Worm (Caenorhabditis elegans) whole organism, mixed stage, embryonic: Measurements from ENCODE around the gene slc-25A29.

Source experiments
- M03D4.4 ChIP-seq: sonication (generic microtip); optimal IDR thresholded peaks from 2 replicates; lab custom pipeline; 2017; ENCODE audit warnings: mild to moderate bottlenecking, missing genetic modification characterization, missing compliant biosample characterization
- bed-3 ChIP-seq: fragments of 200-800 bp; sonication (Bioruptor generic); optimal IDR thresholded peaks from 3 replicates; lab custom pipeline; 2018; ENCODE audit warnings: mild to moderate bottlenecking, missing genetic modification characterization, moderate library complexity, missing compliant biosample characterization
- blmp-1 ChIP-seq: fragments of 150-350 bp; optimal IDR thresholded peaks from 2 replicates; lab custom pipeline; 2014; ENCODE audit warnings: missing biosample characterization, missing genetic modification characterization
- ceh-83 ChIP-seq: fragments of 200-800 bp; sonication (Bioruptor generic); optimal IDR thresholded peaks from 2 replicates; lab custom pipeline; 2018; ENCODE audit warnings: mild to moderate bottlenecking, missing genetic modification characterization, missing compliant biosample characterization
- cnd-1 ChIP-seq: fragments of 200-800 bp; sonication (Bioruptor generic); optimal IDR thresholded peaks from 2 replicates; lab custom pipeline; 2018; ENCODE audit warnings: mild to moderate bottlenecking, missing genetic modification characterization, missing compliant biosample characterization
- drap-1 ChIP-seq: fragments of 200-800 bp; sonication (Bioruptor generic); optimal IDR thresholded peaks from 3 replicates; lab custom pipeline; 2018; ENCODE audit warnings: mild to moderate bottlenecking, missing genetic modification characterization, missing compliant biosample characterization
- elt-1 ChIP-seq: sonication (generic microtip); optimal IDR thresholded peaks from 2 replicates; lab custom pipeline; 2017; ENCODE audit warnings: missing genetic modification characterization, mild to moderate bottlenecking, missing compliant biosample characterization, antibody characterized with exemption, moderate library complexity, borderline replicate concordance; ENCODE audit not compliant: insufficient read depth
- elt-3 ChIP-seq: fragments of 150-350 bp; optimal IDR thresholded peaks from 2 replicates; lab custom pipeline; 2014; ENCODE audit warnings: missing biosample characterization, missing genetic modification characterization
- flh-1 ChIP-seq: fragments of 200-800 bp; sonication (Bioruptor generic); optimal IDR thresholded peaks from 2 replicates; lab custom pipeline; 2018; ENCODE audit warnings: mild to moderate bottlenecking, missing genetic modification characterization, moderate library complexity, missing compliant biosample characterization
- ham-2 ChIP-seq: fragments of 200-800 bp; sonication (Bioruptor generic); optimal IDR thresholded peaks from 2 replicates; lab custom pipeline; 2018; ENCODE audit warnings: mild to moderate bottlenecking, missing genetic modification characterization, missing compliant biosample characterization
- hlh-1 ChIP-seq: fragments of 150-350 bp; optimal IDR thresholded peaks from 2 replicates; lab custom pipeline; 2014; ENCODE audit warnings: missing biosample characterization, missing genetic modification reagents, missing genetic modification characterization
- lsy-2 ChIP-seq: fragments of 150-350 bp; optimal IDR thresholded peaks from 2 replicates; lab custom pipeline; 2014; ENCODE audit warnings: missing biosample characterization, missing genetic modification characterization
- mep-1 ChIP-seq: fragments of 150-350 bp; optimal IDR thresholded peaks from 2 replicates; lab custom pipeline; 2017; ENCODE audit warnings: missing biosample characterization, missing genetic modification reagents, missing genetic modification characterization, inconsistent platforms
- mls-2 ChIP-seq: sonication (generic microtip); optimal IDR thresholded peaks from 2 replicates; lab custom pipeline; 2016; ENCODE audit warnings: mild to moderate bottlenecking, missing genetic modification characterization, moderate library complexity, missing compliant biosample characterization
- nhr-28 ChIP-seq: fragments of 150-350 bp; optimal IDR thresholded peaks from 2 replicates; lab custom pipeline; 2014; ENCODE audit warnings: missing biosample characterization, missing genetic modification characterization
- nhr-76 ChIP-seq: sonication (generic microtip); optimal IDR thresholded peaks from 2 replicates; lab custom pipeline; 2017; ENCODE audit warnings: missing biosample characterization, missing genetic modification characterization
- pha-4 ChIP-seq: fragments of 150-350 bp; optimal IDR thresholded peaks from 2 replicates; lab custom pipeline; 2018; ENCODE audit warnings: missing biosample characterization, missing genetic modification reagents, missing genetic modification characterization
- sem-2 ChIP-seq: fragments of 200-800 bp; sonication (Bioruptor generic); optimal IDR thresholded peaks from 2 replicates; lab custom pipeline; 2018; ENCODE audit warnings: mild to moderate bottlenecking, missing genetic modification characterization, missing compliant biosample characterization
- snpc-4 ChIP-seq: fragments of 150-350 bp; optimal IDR thresholded peaks from 2 replicates; lab custom pipeline; 2014; ENCODE audit warnings: missing biosample characterization, missing genetic modification characterization
- sptf-1 ChIP-seq: sonication (generic microtip); optimal IDR thresholded peaks from 2 replicates; lab custom pipeline; 2017; ENCODE audit warnings: mild to moderate bottlenecking, missing genetic modification characterization, moderate library complexity, missing compliant biosample characterization
- tbx-8 ChIP-seq: fragments of 200-800 bp; sonication (Bioruptor generic); optimal IDR thresholded peaks from 2 replicates; lab custom pipeline; 2018; ENCODE audit warnings: mild to moderate bottlenecking, missing genetic modification characterization, moderate library complexity, missing compliant biosample characterization
- unc-120 ChIP-seq: sonication (generic microtip); optimal IDR thresholded peaks from 2 replicates; lab custom pipeline; 2017; ENCODE audit warnings: missing genetic modification characterization, missing compliant biosample characterization; ENCODE audit not compliant: poor library complexity, severe bottlenecking
- unc-39 ChIP-seq: fragments of 150-350 bp; optimal IDR thresholded peaks from 2 replicates; lab custom pipeline; 2014; ENCODE audit warnings: missing biosample characterization, missing genetic modification characterization
- unc-62 ChIP-seq: fragments of 150-350 bp; optimal IDR thresholded peaks from 2 replicates; lab custom pipeline; 2014; ENCODE audit warnings: missing biosample characterization, missing genetic modification reagents, missing genetic modification characterization
- zip-8 ChIP-seq: fragments of 150-350 bp; optimal IDR thresholded peaks from 2 replicates; lab custom pipeline; 2014; ENCODE audit warnings: missing biosample characterization, missing genetic modification characterization

slc-25A29 gene

DNA sequence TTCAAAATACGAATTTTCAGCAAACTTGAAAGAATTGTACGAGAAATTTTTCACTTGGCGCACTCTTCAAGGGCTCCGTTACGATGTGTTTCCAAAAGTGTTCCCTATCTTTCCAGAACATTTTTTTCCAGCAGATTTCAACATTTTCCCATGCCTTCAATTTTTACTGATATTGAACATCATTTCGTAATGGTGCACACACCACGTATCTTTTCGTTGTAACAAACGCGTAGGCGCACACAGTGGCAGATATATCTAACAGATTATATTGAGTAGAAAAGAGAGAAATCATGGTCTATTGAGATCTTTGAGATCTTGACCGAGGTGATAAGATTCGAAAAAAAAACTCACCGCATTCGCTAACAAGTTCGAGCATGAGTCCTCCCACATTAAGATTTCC is 37.7 kb upstream of the slc-25A29 start:
- TF ChIP-seq elt-3 (tag; lab: Kevin White, UChicago) = no peak
- TF ChIP-seq ceh-83 = no peak
- TF ChIP-seq unc-39 (tag; lab: Kevin White, UChicago) = no peak
- TF ChIP-seq unc-120 = peak; percentile 35
- peak; percentile 50 for TF ChIP-seq hlh-1 (tag; lab: Kevin White, UChicago)
- TF ChIP-seq unc-62 (GFP tag; lab: Kevin White, UChicago) = peak; percentile 32

DNA sequence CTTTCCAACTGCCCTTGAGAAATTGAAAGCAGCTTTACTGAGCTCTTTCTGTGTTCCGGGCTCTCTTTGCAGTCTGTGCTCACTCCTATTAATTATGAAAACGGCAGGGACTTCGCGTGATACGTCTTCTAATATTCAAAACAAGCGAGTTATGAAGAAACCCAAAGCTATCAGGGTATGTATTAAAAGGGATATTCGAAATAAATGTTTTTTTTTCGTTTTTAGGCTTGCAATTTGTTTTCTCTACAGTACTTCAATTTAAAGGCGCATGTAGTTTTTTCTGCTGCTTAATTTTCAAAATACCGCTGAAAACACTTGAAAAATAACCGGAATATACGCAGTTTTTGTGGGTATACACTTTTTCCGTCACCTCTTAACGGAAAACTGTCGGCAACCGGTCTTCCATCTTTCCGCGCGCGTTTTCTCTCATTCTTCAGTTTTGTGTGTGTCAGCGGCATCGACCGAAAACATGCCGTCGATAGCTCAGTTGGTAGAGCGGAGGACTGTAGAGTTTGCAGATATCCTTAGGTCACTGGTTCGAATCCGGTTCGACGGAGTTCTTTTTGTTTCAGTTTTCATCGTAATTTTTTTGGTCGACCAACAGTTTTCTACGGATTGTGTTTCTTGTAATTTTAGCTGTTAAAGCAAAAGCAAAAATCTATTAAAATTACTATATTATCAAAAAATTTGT is 31.2 kb upstream of the slc-25A29 start, which contains the start of gene gasr-8:
gasr-8 (plus strand) TSS at position 51 of the 691 bp plus-strand sequence.
- TF ChIP-seq ceh-83 = peak; percentile 85
- no peak for TF ChIP-seq mls-2 (tag; lab: Kevin White, UChicago)
- no peak for TF ChIP-seq nhr-76 (tag; lab: Kevin White, UChicago)
- TF ChIP-seq nhr-28 (tag; lab: Kevin White, UChicago) = no peak
- TF ChIP-seq snpc-4 (tag; lab: Kevin White, UChicago) = no peak
- no peak for TF ChIP-seq flh-1
- TF ChIP-seq cnd-1 (tag; lab: Kevin White, UChicago) = peak; percentile 75
- TF ChIP-seq mep-1 = peak; percentile 6
- peak; percentile 88 for TF ChIP-seq drap-1
- TF ChIP-seq sptf-1 = peak; percentile 6
- peak; percentile 7 for TF ChIP-seq lsy-2
- TF ChIP-seq unc-39 (tag; lab: Kevin White, UChicago) = no peak
- TF ChIP-seq blmp-1 (tag; lab: Kevin White, UChicago) = no peak
- no peak for TF ChIP-seq ham-2 (GFP tag; lab: Kevin White, UChicago)
- peak; percentile 44 for TF ChIP-seq bed-3 (GFP tag; lab: Kevin White, UChicago)
- TF ChIP-seq hlh-1 (tag; lab: Kevin White, UChicago) = no peak
- TF ChIP-seq tbx-8 (GFP tag; lab: Kevin White, UChicago) = peak; percentile 54
- peak; percentile 51 for TF ChIP-seq sem-2 (GFP tag; lab: Kevin White, UChicago)
- peak; percentile 8 for TF ChIP-seq elt-1 (tag; lab: Kevin White, UChicago)
- TF ChIP-seq zip-8 (tag; lab: Kevin White, UChicago) = no peak
- TF ChIP-seq M03D4.4 (tag; lab: Kevin White, UChicago) = peak; percentile 54

DNA sequence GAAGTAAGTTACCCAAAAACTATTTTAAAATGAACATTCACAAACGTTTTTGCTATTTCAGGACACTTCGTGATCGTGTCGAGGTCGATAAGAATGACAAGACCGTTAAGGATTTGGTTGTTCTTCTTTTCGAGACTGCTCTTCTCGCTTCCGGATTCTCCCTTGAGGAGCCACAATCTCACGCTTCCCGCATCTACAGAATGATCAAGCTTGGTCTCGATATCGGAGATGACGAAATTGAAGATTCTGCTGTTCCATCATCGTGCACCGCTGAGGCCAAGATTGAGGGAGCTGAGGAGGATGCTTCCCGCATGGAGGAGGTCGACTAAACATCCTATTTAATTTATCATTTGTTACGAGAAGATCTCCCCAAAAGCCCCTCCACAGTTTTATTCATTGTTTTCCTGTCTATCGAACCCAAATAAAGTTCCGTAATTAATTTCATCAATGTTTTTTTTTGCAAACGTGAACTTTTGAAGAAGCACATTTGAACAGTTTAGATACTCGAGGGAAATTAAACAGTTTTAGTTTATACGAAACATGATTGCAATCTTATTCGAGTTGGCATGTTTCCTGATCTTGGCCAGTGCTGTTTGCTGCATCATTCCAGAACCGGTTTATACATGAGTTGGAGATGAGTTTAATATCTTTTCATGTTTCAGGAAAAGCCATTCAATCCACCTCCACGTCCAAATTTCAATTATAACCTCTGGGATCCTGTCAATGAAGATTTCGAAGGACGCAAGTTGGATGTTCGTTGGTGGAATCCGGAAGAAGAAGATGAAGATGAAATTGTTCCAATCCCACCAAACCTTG is 30.3 kb upstream of the slc-25A29 start, which contains the start of gene C47E8.11:
C47E8.11 (plus strand) TSS at position 520 of the 816 bp plus-strand sequence.
- TF ChIP-seq pha-4 (tag; lab: Kevin White, UChicago) = no peak
- TF ChIP-seq blmp-1 (tag; lab: Kevin White, UChicago) = no peak
- no peak for TF ChIP-seq sem-2 (GFP tag; lab: Kevin White, UChicago)

DNA sequence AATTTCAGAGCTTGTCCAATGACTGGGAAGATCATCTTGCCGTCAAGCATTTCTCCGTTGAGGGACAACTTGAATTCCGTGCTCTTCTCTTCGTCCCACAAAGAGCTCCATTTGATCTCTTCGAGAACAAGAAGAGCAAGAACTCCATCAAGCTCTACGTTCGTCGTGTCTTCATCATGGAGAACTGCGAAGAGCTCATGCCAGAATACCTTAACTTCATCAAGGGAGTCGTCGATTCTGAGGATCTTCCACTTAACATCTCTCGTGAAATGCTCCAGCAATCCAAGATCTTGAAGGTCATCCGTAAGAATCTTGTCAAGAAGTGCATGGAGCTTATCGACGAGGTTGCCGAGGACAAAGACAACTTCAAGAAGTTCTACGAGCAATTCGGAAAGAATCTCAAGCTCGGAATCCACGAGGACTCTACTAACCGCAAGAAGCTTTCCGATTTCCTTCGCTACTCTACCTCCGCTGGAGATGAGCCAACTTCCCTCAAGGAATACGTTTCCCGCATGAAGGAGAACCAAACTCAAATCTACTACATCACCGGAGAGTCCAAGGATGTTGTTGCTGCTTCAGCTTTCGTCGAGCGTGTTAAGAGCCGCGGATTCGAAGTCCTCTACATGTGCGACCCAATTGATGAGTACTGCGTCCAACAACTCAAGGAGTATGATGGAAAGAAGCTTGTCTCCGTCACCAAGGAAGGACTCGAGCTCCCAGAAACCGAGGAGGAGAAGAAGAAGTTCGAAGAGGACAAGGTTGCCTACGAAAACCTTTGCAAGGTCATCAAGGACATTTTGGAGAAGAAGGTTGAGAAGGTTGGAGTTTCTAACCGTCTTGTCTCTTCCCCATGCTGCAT is 29.4 kb upstream of the slc-25A29 start:
- no peak for TF ChIP-seq bed-3 (GFP tag; lab: Kevin White, UChicago)
- TF ChIP-seq cnd-1 (tag; lab: Kevin White, UChicago) = peak; percentile 20
- TF ChIP-seq, all 35 proteins: peak for 1

DNA sequence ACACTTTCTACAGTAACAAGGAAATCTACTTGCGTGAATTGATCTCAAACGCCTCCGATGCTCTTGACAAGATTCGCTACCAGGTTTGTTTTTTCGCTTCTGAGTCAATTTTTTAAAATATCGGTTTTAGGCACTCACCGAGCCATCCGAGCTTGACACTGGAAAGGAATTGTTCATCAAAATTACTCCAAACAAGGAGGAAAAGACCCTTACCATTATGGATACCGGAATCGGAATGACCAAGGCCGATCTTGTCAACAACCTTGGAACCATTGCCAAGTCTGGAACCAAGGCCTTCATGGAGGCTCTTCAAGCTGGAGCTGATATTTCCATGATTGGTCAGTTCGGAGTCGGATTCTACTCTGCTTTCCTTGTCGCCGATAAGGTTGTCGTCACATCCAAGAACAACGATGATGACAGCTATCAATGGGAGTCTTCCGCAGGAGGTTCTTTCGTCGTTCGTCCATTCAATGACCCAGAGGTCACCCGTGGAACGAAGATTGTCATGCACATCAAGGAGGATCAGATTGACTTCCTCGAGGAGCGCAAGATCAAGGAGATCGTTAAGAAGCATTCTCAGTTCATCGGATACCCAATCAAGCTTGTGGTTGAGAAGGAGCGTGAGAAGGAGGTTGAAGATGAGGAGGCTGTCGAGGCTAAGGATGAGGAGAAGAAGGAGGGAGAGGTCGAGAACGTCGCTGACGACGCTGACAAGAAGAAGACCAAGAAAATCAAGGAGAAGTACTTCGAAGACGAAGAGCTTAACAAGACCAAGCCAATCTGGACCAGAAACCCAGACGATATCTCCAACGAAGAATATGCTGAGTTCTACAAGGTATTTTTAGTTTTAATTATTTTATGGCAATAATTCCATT is 28.5 kb upstream of the slc-25A29 start:
- TF ChIP-seq hlh-1 (tag; lab: Kevin White, UChicago) = no peak
- no peak for TF ChIP-seq snpc-4 (tag; lab: Kevin White, UChicago)
